Fruit fly (Drosophila melanogaster) whole organism, embryonic: ENCODE measurements around the gene awd.

ENCODE experiments used
- Ada2b ChIP-seq: fragments of 200-800 bp; sonication (Bioruptor generic); IDR thresholded peaks from 2 replicates; pipeline ENCODE4 v1.3.6; 2022; ENCODE audit warnings: missing biosample characterization, missing genetic modification characterization
- Atf6 ChIP-seq: fragments of 200-800 bp; sonication (Bioruptor generic); IDR thresholded peaks from 2 replicates; pipeline ENCODE4 v1.3.6; 2022; ENCODE audit warnings: missing biosample characterization, missing genetic modification characterization
- Bdp1 ChIP-seq: fragments of 200-800 bp; sonication (Bioruptor generic); optimal IDR thresholded peaks from 3 replicates; lab custom pipeline; 2016; ENCODE audit warnings: missing biosample characterization, missing genetic modification characterization
- Bteb2 ChIP-seq: fragments of 200-800 bp; sonication (Bioruptor generic); optimal IDR thresholded peaks from 2 replicates; lab custom pipeline; 2016; ENCODE audit warnings: missing biosample characterization, missing genetic modification characterization
- C15 ChIP-seq: fragments of 200-800 bp; sonication (Bioruptor generic); IDR thresholded peaks from 3 replicates; pipeline ENCODE4 v1.3.6; 2022; ENCODE audit warnings: missing biosample characterization, missing genetic modification characterization
- CG1024 ChIP-seq: fragments of 200-800 bp; sonication (Bioruptor generic); IDR thresholded peaks from 2 replicates; pipeline ENCODE4 v1.3.6; 2022; ENCODE audit warnings: missing biosample characterization, missing genetic modification characterization
- CG10321 ChIP-seq: fragments of 200-800 bp; sonication (Bioruptor generic); IDR thresholded peaks from 2 replicates; pipeline ENCODE4 v1.3.6; 2022; ENCODE audit warnings: missing biosample characterization, missing genetic modification characterization
- CG10431 ChIP-seq: fragments of 200-800 bp; sonication (Bioruptor generic); optimal IDR thresholded peaks from 3 replicates; lab custom pipeline; 2018; ENCODE audit warnings: missing biosample characterization, mild to moderate bottlenecking, missing genetic modification characterization
- CG10565 ChIP-seq: fragments of 200-800 bp; sonication (Bioruptor generic); optimal IDR thresholded peaks from 3 replicates; lab custom pipeline; 2016; ENCODE audit warnings: missing biosample characterization, mild to moderate bottlenecking, missing genetic modification characterization
- CG12219 ChIP-seq: fragments of 200-800 bp; sonication (Bioruptor generic); optimal IDR thresholded peaks from 3 replicates; lab custom pipeline; 2018; ENCODE audit warnings: missing biosample characterization, mild to moderate bottlenecking, missing genetic modification characterization
- CG1233 ChIP-seq: fragments of 200-800 bp; sonication (Bioruptor generic); optimal IDR thresholded peaks from 4 replicates; lab custom pipeline; 2018; ENCODE audit warnings: missing biosample characterization, mild to moderate bottlenecking, missing genetic modification characterization
- CG13624 ChIP-seq: fragments of 200-800 bp; sonication (Bioruptor generic); optimal IDR thresholded peaks from 2 replicates; lab custom pipeline; 2016; ENCODE audit warnings: missing biosample characterization, missing genetic modification characterization
- CG14667 ChIP-seq: fragments of 200-800 bp; sonication (Bioruptor generic); IDR thresholded peaks from 2 replicates; pipeline ENCODE4 v1.3.6; 2022; ENCODE audit warnings: missing biosample characterization, missing genetic modification characterization
- CG1647 ChIP-seq: fragments of 200-800 bp; sonication (Bioruptor generic); optimal IDR thresholded peaks from 3 replicates; lab custom pipeline; 2016; ENCODE audit warnings: missing biosample characterization, missing genetic modification characterization
- CG17361 ChIP-seq: fragments of 200-800 bp; sonication (Bioruptor generic); IDR thresholded peaks from 3 replicates; pipeline ENCODE4 v1.3.6; 2022; ENCODE audit warnings: missing biosample characterization, missing genetic modification characterization
- CG2129 ChIP-seq: fragments of 200-800 bp; sonication (Bioruptor generic); IDR thresholded peaks from 2 replicates; pipeline ENCODE4 v1.3.6; 2022; ENCODE audit warnings: missing biosample characterization, missing genetic modification characterization; ENCODE audit not compliant: partially characterized antibody
- CG2199 ChIP-seq: fragments of 200-800 bp; sonication (Bioruptor generic); IDR thresholded peaks from 3 replicates; pipeline ENCODE4 v1.3.6; 2022; ENCODE audit warnings: missing biosample characterization, missing genetic modification characterization
- CG2875 ChIP-seq: fragments of 200-800 bp; sonication (Bioruptor generic); optimal IDR thresholded peaks from 2 replicates; lab custom pipeline; 2017; ENCODE audit warnings: missing biosample characterization, mild to moderate bottlenecking, missing genetic modification characterization, missing genetic modification reagents
- CG3163 ChIP-seq: fragments of 200-800 bp; sonication (Bioruptor generic); optimal IDR thresholded peaks from 3 replicates; lab custom pipeline; 2016; ENCODE audit warnings: missing biosample characterization, missing genetic modification characterization
- CG6791 ChIP-seq: fragments of 200-800 bp; sonication (Bioruptor generic); IDR thresholded peaks from 3 replicates; pipeline ENCODE4 v1.3.6; 2022; ENCODE audit warnings: missing biosample characterization, missing genetic modification characterization; ENCODE audit not compliant: partially characterized antibody
- CG6813 ChIP-seq: fragments of 200-800 bp; sonication (Bioruptor generic); optimal IDR thresholded peaks from 2 replicates; lab custom pipeline; 2017; ENCODE audit warnings: missing biosample characterization, missing genetic modification characterization, mild to moderate bottlenecking, moderate library complexity, missing genetic modification reagents
- CG7271 ChIP-seq: fragments of 200-800 bp; sonication (Bioruptor generic); optimal IDR thresholded peaks from 2 replicates; lab custom pipeline; 2018; ENCODE audit warnings: missing biosample characterization, mild to moderate bottlenecking, missing genetic modification characterization, moderate library complexity
- CG7786 ChIP-seq: fragments of 200-800 bp; sonication (Bioruptor generic); optimal IDR thresholded peaks from 2 replicates; lab custom pipeline; 2016; ENCODE audit warnings: missing biosample characterization, missing genetic modification characterization
- CG8765 ChIP-seq: fragments of 200-800 bp; sonication (Bioruptor generic); IDR thresholded peaks from 2 replicates; pipeline ENCODE4 v1.3.6; 2022; ENCODE audit warnings: missing biosample characterization, missing genetic modification characterization
- CG9797 ChIP-seq: fragments of 200-800 bp; sonication (Bioruptor generic); optimal IDR thresholded peaks from 3 replicates; lab custom pipeline; 2018; ENCODE audit warnings: missing biosample characterization, mild to moderate bottlenecking, missing genetic modification characterization
- D19B ChIP-seq: fragments of 200-800 bp; sonication (Bioruptor generic); optimal IDR thresholded peaks from 2 replicates; lab custom pipeline; 2017; ENCODE audit warnings: missing biosample characterization, mild to moderate bottlenecking, missing genetic modification characterization
- Dad ChIP-seq: fragments of 200-800 bp; sonication (Bioruptor generic); optimal IDR thresholded peaks from 3 replicates; lab custom pipeline; 2016; ENCODE audit warnings: missing biosample characterization, missing genetic modification characterization
- Elba2 ChIP-seq: fragments of 200-800 bp; sonication (Bioruptor generic); optimal IDR thresholded peaks from 3 replicates; lab custom pipeline; 2016; ENCODE audit warnings: missing biosample characterization, missing genetic modification characterization
- HLHmδ ChIP-seq: fragments of 200-800 bp; sonication (Bioruptor generic); optimal IDR thresholded peaks from 2 replicates; lab custom pipeline; 2018; ENCODE audit warnings: missing biosample characterization, mild to moderate bottlenecking, missing genetic modification characterization, moderate library complexity
- HmgD ChIP-seq: fragments of 200-800 bp; sonication (Bioruptor generic); optimal IDR thresholded peaks from 3 replicates; lab custom pipeline; 2016; ENCODE audit warnings: missing biosample characterization, missing genetic modification characterization
- Hmx ChIP-seq: fragments of 200-800 bp; sonication (Bioruptor generic); optimal IDR thresholded peaks from 2 replicates; lab custom pipeline; 2016; ENCODE audit warnings: missing biosample characterization, missing genetic modification characterization
- Hsf ChIP-seq: fragments of 200-800 bp; sonication (Bioruptor generic); optimal IDR thresholded peaks from 3 replicates; lab custom pipeline; 2016; ENCODE audit warnings: missing biosample characterization, missing genetic modification characterization
- NfI ChIP-seq: fragments of 200-800 bp; sonication (Bioruptor generic); optimal IDR thresholded peaks from 3 replicates; lab custom pipeline; 2018; ENCODE audit warnings: missing biosample characterization, mild to moderate bottlenecking, missing genetic modification characterization, moderate library complexity
- Trl ChIP-seq, 3 experiments: fragments of >200 bp in 2 of 3; fragments of 200-800 bp in 1 of 3; sonication (Bioruptor generic) in 1 of 3; optimal IDR thresholded peaks; 2 replicates in 1 of 3; 3 replicates in 2 of 3; lab custom pipeline; 2016 to 2017; ENCODE audit warnings: missing biosample characterization in 1 of 3, missing genetic modification characterization in 1 of 3
- bowl ChIP-seq: fragments of 200-800 bp; sonication (Bioruptor generic); IDR thresholded peaks from 2 replicates; pipeline ENCODE4 v1.3.6; 2022; ENCODE audit warnings: missing biosample characterization, missing genetic modification characterization
- crp ChIP-seq, 2 experiments: fragments of 200-800 bp; sonication (Bioruptor generic); optimal IDR thresholded peaks; 2 replicates in 1 of 2; 3 replicates in 1 of 2; lab custom pipeline; 2017; ENCODE audit warnings: missing biosample characterization in 2 of 2, missing genetic modification characterization in 2 of 2, mild to moderate bottlenecking in 1 of 2, moderate library complexity in 1 of 2
- dmrt11E ChIP-seq: fragments of 200-800 bp; sonication (Bioruptor generic); optimal IDR thresholded peaks from 3 replicates; lab custom pipeline; 2018; ENCODE audit warnings: missing biosample characterization, mild to moderate bottlenecking, missing genetic modification characterization, moderate library complexity
- fd102C ChIP-seq: fragments of 200-800 bp; sonication (Bioruptor generic); optimal IDR thresholded peaks from 2 replicates; lab custom pipeline; 2018; ENCODE audit warnings: missing biosample characterization, mild to moderate bottlenecking, missing genetic modification characterization, moderate library complexity
- fd3F ChIP-seq: fragments of 200-800 bp; sonication (Bioruptor generic); optimal IDR thresholded peaks from 2 replicates; lab custom pipeline; 2018; ENCODE audit warnings: missing biosample characterization, mild to moderate bottlenecking, missing genetic modification characterization, moderate library complexity
- ftz-f1 ChIP-seq: fragments of 200-800 bp; sonication (Bioruptor generic); optimal IDR thresholded peaks from 2 replicates; lab custom pipeline; 2016; ENCODE audit warnings: missing biosample characterization, missing genetic modification characterization
- grn ChIP-seq: fragments of 200-800 bp; sonication (Bioruptor generic); optimal IDR thresholded peaks from 3 replicates; lab custom pipeline; 2017; ENCODE audit warnings: missing biosample characterization, missing genetic modification characterization
- lab ChIP-seq: fragments of 200-800 bp; sonication (Bioruptor generic); optimal IDR thresholded peaks from 3 replicates; lab custom pipeline; 2017; ENCODE audit warnings: missing biosample characterization, missing genetic modification characterization, mild to moderate bottlenecking, moderate library complexity, missing genetic modification reagents
- prd ChIP-seq, 3 experiments: fragments of >200 bp in 2 of 3; fragments of 200-800 bp in 1 of 3; sonication (Bioruptor generic) in 1 of 3; optimal IDR thresholded peaks in 2 of 3; IDR thresholded peaks in 1 of 3; 2 replicates in 2 of 3; 3 replicates in 1 of 3; pipeline versions ENCODE4 v1.3.6 to Lab custom; 2017 to 2022; ENCODE audit warnings: missing biosample characterization in 1 of 3, missing genetic modification characterization in 1 of 3
- rib ChIP-seq: fragments of 200-800 bp; sonication (Bioruptor generic); IDR thresholded peaks from 2 replicates; pipeline ENCODE4 v1.3.6; 2022; ENCODE audit warnings: missing biosample characterization, missing genetic modification characterization
- slp2 ChIP-seq: fragments of 200-800 bp; sonication (Bioruptor generic); optimal IDR thresholded peaks from 2 replicates; lab custom pipeline; 2016; ENCODE audit warnings: missing biosample characterization, missing genetic modification characterization
- wor ChIP-seq: fragments of 200-800 bp; sonication (Bioruptor generic); IDR thresholded peaks from 2 replicates; pipeline ENCODE4 v1.3.6; 2022; ENCODE audit warnings: missing biosample characterization, missing genetic modification characterization
- yki ChIP-seq: fragments of >200 bp; optimal IDR thresholded peaks from 3 replicates; lab custom pipeline; 2018
- zfh1 ChIP-seq: fragments of 200-800 bp; sonication (Bioruptor generic); IDR thresholded peaks from 3 replicates; pipeline ENCODE4 v1.3.6; 2022; ENCODE audit warnings: missing biosample characterization, missing genetic modification characterization

The awd gene

DNA sequence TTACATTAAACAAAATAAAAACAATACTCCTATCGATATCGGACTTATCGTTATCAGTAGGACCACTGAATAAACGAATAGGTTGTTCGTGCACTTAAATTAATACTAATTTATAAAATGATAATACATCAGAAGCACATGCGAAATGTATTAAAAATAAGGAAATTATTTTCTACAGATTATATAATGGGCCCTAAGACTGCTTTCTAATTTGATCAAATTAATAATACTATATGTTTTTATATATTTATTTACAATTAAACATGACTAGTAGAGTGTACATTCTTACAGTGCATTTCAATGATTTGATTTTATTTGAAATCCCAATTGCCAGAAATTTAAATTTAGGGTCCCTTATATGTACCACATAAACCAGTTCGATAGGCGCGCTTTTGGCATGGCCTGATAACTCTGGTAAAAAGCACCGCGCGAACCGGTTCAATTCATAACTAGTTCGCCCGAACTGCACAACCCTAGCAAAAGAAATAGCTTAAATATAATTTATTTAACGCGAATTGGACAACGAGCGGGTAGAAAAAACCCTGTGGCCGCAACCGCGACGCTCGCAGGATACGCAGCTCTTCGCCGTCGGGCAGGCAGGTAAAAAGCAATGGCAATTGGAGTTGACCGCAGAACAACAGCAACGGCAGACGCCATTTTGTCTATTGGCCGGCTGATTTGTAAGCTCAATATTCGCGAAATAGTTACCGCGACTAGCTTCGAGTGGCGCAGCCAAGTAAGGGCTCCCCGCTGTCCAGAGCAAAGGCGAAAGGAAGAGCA, 30.9 kb upstream of the awd start, which contains the start of the genes CG2126 and faf (continued):
- TF ChIP-seq wor (GFP tag; lab: Robert Waterston, UW) (peak; percentile 41; the same call in 1 of the 2 replicates), lab (GFP tag; lab: Kevin White, UChicago) (no peak), NfI (GFP tag; lab: Kevin White, UChicago) (peak; percentile 78), CG10431 (GFP tag; lab: Kevin White, UChicago) (peak; percentile 44), crp (GFP tag; optimal IDR thresholded peaks at IDR 0.05; lab: Kevin White, UChicago) (peak in 1 of 2 experiments; percentile 41), CG2199 (GFP tag; lab: Robert Waterston, UW) (no peak), D19B (peak; percentile 43), CG1024 (no peak), Ada2b (peak; percentile 68), Elba2 (GFP tag; lab: Kevin White, UChicago) (peak; percentile 65), fd102C (GFP tag; lab: Kevin White, UChicago) (no peak), CG7786 (peak; percentile 56), CG8765 (GFP tag; lab: Robert Waterston, UW) (peak; percentile 46; the same call in 1 of the 2 replicates), CG2129 (GFP tag; lab: Robert Waterston, UW) (peak; percentile 16; the same call in 1 of the 2 replicates), rib (GFP tag; lab: Robert Waterston, UW) (0 out of 2 replicates have a peak, but pooled peaks have one; percentile 36), HLHmδ (GFP tag; lab: Kevin White, UChicago) (no peak), CG10565 (no peak), C15 (GFP tag; lab: Robert Waterston, UW) (0 out of 3 replicates have a peak, but pooled peaks have one; percentile 65), slp2 (GFP tag; lab: Kevin White, UChicago) (peak; percentile 1), CG7271 (tag; lab: Kevin White, UChicago) (peak; percentile 46), HmgD (GFP tag; lab: Kevin White, UChicago) (no peak), CG10321 (no peak), CG1647 (peak; percentile 6), ftz-f1 (GFP tag; lab: Kevin White, UChicago) (no peak), Dad (GFP tag; lab: Kevin White, UChicago) (peak; percentile 5), bowl (GFP tag; lab: Robert Waterston, UW) (0 out of 2 replicates have a peak, but pooled peaks have one; percentile 32), grn (GFP tag; lab: Kevin White, UChicago) (no peak), CG2875 (peak; percentile 16), zfh1 (peak; percentile 72; the same call in 2 of the 3 replicates), Hsf (GFP tag; lab: Kevin White, UChicago) (peak; percentile 58), Bteb2 (GFP tag; lab: Kevin White, UChicago) (peak; percentile 41), CG13624 (GFP tag; lab: Kevin White, UChicago) (peak; percentile 37), prd (optimal IDR thresholded peaks at IDR 0.05; lab: Kevin White, UChicago) (no peak), prd (GFP tag; IDR thresholded peaks at IDR 0.05; lab: Robert Waterston, UW) (peak; percentile 84), CG3163 (GFP tag; lab: Kevin White, UChicago) (no peak), CG1233 (GFP tag; lab: Kevin White, UChicago) (peak; percentile 71), CG6791 (GFP tag; lab: Robert Waterston, UW) (no peak), CG17361 (peak; percentile 91), CG6813 (GFP tag; lab: Kevin White, UChicago) (peak; percentile 14), CG12219 (GFP tag; lab: Kevin White, UChicago) (peak; percentile 33), dmrt11E (peak; percentile 76), Hmx (no peak), CG14667 (0 out of 2 replicates have a peak, but pooled peaks have one; percentile 43), Bdp1 (GFP tag; lab: Kevin White, UChicago) (peak; percentile 46), fd3F (GFP tag; lab: Kevin White, UChicago) (peak; percentile 78), yki (lab: Kevin White, UChicago) (no peak), Trl (optimal IDR thresholded peaks at IDR 0.05; lab: Kevin White, UChicago) (no peak), Trl (GFP tag; optimal IDR thresholded peaks at IDR 0.05; lab: Kevin White, UChicago) (peak; percentile 49), CG9797 (GFP tag; lab: Kevin White, UChicago) (peak; percentile 30), Atf6 (GFP tag; lab: Robert Waterston, UW) (peak; percentile 40; the same call in 1 of the 2 replicates)
